Fruit fly (Drosophila melanogaster): ENCODE data around the gene CG17233.

dm6 chr3L:20209092-20209491 lies 32.6 kb downstream of the CG17233 start:
- TF ChIP-seq CTCF (optimal IDR thresholded peaks at IDR 0.05), result no peak
- TF ChIP-seq CG8478 (optimal IDR thresholded peaks at IDR 0.05), result no peak
